Fruit fly (Drosophila melanogaster): ENCODE results near the gene CG43784.
A peak's percentile ranks its signal among the peaks of the same experiment; 100 is the strongest.

CG43784 gene

DNA sequence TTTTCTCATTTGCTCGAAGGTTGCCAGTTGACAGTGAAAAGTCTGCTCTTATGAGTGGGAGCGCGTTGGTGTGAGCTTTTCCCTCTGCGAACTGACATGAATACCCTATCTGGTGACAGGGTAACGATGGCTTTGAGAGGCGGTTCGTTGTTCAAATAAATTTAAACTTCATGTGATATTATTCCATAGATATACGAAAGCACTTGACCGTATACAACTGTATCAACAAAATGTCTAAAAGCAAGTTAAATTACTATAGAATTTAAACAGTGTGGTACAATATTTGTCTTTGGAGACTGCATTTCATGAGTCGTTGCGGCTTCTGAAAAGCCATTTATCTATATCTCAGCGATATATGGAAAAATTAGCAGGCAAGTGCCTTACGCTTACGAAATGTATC is 6.1 kb upstream of the CG43784 start (continued):
- no peak for TF ChIP-seq crol (GFP tag; IDR thresholded peaks at IDR 0.05)
- TF ChIP-seq CG17385 (GFP tag; optimal IDR thresholded peaks at IDR 0.05), result peak; percentile 31
- no peak for TF ChIP-seq CG4730 (GFP tag; IDR thresholded peaks at IDR 0.05)
- no peak for TF ChIP-seq cato (GFP tag; optimal IDR thresholded peaks at IDR 0.05; ENCODE audit: borderline replicate concordance)
- TF ChIP-seq CG2120 (GFP tag; optimal IDR thresholded peaks at IDR 0.05), result peak; percentile 71
- TF ChIP-seq grn (GFP tag; optimal IDR thresholded peaks at IDR 0.05), result no peak
- no peak for TF ChIP-seq sd (tag; optimal IDR thresholded peaks at IDR 0.05)
- TF ChIP-seq kah (GFP tag; optimal IDR thresholded peaks at IDR 0.05), result no peak
- TF ChIP-seq CG7839 (tag; optimal IDR thresholded peaks at IDR 0.05), result peak; percentile 68
- no peak for TF ChIP-seq H15 (GFP tag; IDR thresholded peaks at IDR 0.05)
- peak; percentile 73 for TF ChIP-seq CG11504 (tag; optimal IDR thresholded peaks at IDR 0.05)
- TF ChIP-seq CG10366 (GFP tag; IDR thresholded peaks at IDR 0.05), result peak; percentile 44
- no peak for TF ChIP-seq CG12104 (GFP tag; optimal IDR thresholded peaks at IDR 0.05)
- TF ChIP-seq ems (GFP tag; optimal IDR thresholded peaks at IDR 0.05), result no peak
- TF ChIP-seq klu (GFP tag; IDR thresholded peaks at IDR 0.05), result no peak
- peak; percentile 65 for TF ChIP-seq Rfx (GFP tag; IDR thresholded peaks at IDR 0.05)
- no peak for TF ChIP-seq hbn (GFP tag; IDR thresholded peaks at IDR 0.05; ENCODE audit: partially characterized antibody)
- TF ChIP-seq CG17328 (GFP tag; IDR thresholded peaks at IDR 0.05), result no peak
- peak; percentile 29 for TF ChIP-seq CG7556 (GFP tag; optimal IDR thresholded peaks at IDR 0.05)
- TF ChIP-seq toy (GFP tag; IDR thresholded peaks at IDR 0.05), result no peak
- TF ChIP-seq CG8944 (GFP tag; optimal IDR thresholded peaks at IDR 0.05), result no peak
- no peak for TF ChIP-seq Dfd (GFP tag; optimal IDR thresholded peaks at IDR 0.05)
- TF ChIP-seq Trl (optimal IDR thresholded peaks at IDR 0.05), result no peak
- TF ChIP-seq Trl (GFP tag; optimal IDR thresholded peaks at IDR 0.05), result peak; percentile 10
- no peak for TF ChIP-seq CG30431 (GFP tag; optimal IDR thresholded peaks at IDR 0.05)
- TF ChIP-seq CG15269 (tag; optimal IDR thresholded peaks at IDR 0.05), result peak; percentile 70
- peak; percentile 27 for TF ChIP-seq CG9437 (GFP tag; optimal IDR thresholded peaks at IDR 0.05)
- peak; percentile 1 for TF ChIP-seq CG16863 (GFP tag; optimal IDR thresholded peaks at IDR 0.05)
- TF ChIP-seq CG10431 (GFP tag; optimal IDR thresholded peaks at IDR 0.05), result no peak
- TF ChIP-seq CG17568 (GFP tag; optimal IDR thresholded peaks at IDR 0.05), result no peak
- TF ChIP-seq danr (GFP tag; IDR thresholded peaks at IDR 0.05), result no peak
- no peak for TF ChIP-seq Asciz (GFP tag; optimal IDR thresholded peaks at IDR 0.05)
- no peak for TF ChIP-seq CG7963 (GFP tag; IDR thresholded peaks at IDR 0.05; ENCODE audit: partially characterized antibody)
- no peak for TF ChIP-seq CG7372 (GFP tag; IDR thresholded peaks at IDR 0.05)
- TF ChIP-seq sr (GFP tag; IDR thresholded peaks at IDR 0.05), result 0 out of 3 replicates have a peak, but pooled peaks have one; percentile 12
- TF ChIP-seq CoRest (tag; optimal IDR thresholded peaks at IDR 0.05), result peak; percentile 67
- TF ChIP-seq dmrt99B (tag; optimal IDR thresholded peaks at IDR 0.05), result peak; percentile 53
- peak in 1 of 2 experiments; percentile 5 for TF ChIP-seq eve (GFP tag; optimal IDR thresholded peaks at IDR 0.05)
- TF ChIP-seq inv (GFP tag; IDR thresholded peaks at IDR 0.05; ENCODE audit: partially characterized antibody), result no peak
- peak; percentile 30 for TF ChIP-seq Hr3 (GFP tag; optimal IDR thresholded peaks at IDR 0.05)
- TF ChIP-seq sens (GFP tag), result peak; percentile 88
- peak; percentile 37; the same call in 1 of the 2 replicates for TF ChIP-seq Adf1 (GFP tag; IDR thresholded peaks at IDR 0.05)
- no peak for TF ChIP-seq YL-1 (GFP tag; optimal IDR thresholded peaks at IDR 0.05)
- no peak for TF ChIP-seq dan (GFP tag; IDR thresholded peaks at IDR 0.05)
- TF ChIP-seq CG8290 (GFP tag; optimal IDR thresholded peaks at IDR 0.05), result no peak
- TF ChIP-seq CG8290 (tag; optimal IDR thresholded peaks at IDR 0.05), result peak in 1 of 2 experiments; percentile 46
- TF ChIP-seq Chrac-16 (GFP tag; optimal IDR thresholded peaks at IDR 0.05), result peak; percentile 17
- TF ChIP-seq row (GFP tag; IDR thresholded peaks at IDR 0.05), result peak; percentile 80
- peak; percentile 46 to 52 for TF ChIP-seq dpn (GFP tag; optimal IDR thresholded peaks at IDR 0.05)
- TF ChIP-seq CG34422 (GFP tag; IDR thresholded peaks at IDR 0.05), result 0 out of 3 replicates have a peak, but pooled peaks have one; percentile 38
- TF ChIP-seq CG12942 (GFP tag; optimal IDR thresholded peaks at IDR 0.05), result peak; percentile 0
- no peak for TF ChIP-seq luna (GFP tag; optimal IDR thresholded peaks at IDR 0.05)
- TF ChIP-seq sob (GFP tag; IDR thresholded peaks at IDR 0.05), result peak; percentile 33; the same call in 1 of the 2 replicates
